Fruit fly (Drosophila melanogaster): Measurements from ENCODE around the gene Dus4.

Dus4 gene

DNA sequence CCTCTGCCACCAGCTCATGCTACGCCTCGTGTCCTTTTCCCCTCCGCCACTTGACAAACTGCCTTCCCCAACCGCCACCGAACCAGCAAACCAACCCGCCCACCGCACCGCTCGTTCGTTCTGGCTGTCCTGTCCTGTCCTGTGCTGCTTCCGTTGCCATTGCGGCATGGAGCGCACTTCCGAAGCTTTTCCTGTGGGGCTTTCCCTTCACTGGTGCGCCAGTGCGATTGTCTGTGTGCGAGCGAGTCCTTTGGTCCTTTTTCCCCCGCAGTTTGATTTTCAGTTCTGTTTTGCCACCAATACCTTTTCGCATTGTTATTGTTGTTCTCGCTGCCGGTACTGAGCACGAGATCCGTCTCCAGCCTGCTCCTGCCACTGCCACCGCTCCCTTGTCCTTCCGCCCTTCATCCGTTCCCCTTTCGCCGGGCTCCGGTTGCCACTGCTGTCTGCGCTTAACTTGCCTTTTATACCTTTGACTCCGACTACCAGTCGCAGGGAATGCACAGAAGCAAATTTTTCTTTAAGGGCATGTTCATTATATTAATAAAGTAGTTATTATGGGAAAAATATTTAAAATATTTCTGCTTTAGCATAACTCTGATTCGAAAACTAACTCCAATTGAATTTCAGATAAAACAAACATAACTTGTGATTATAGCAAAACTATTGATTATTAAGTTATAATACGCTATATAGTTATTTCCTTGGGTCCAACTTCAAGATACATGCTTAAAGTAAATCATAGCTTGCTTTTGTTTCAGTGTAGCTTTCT, 38.9 kb upstream of the Dus4 start (continued):
- TF ChIP-seq CG18619 (GFP tag; optimal IDR thresholded peaks at IDR 0.05) (peak; percentile 70), Tbp (GFP tag; optimal IDR thresholded peaks at IDR 0.05) (no peak), CG18476 (GFP tag; optimal IDR thresholded peaks at IDR 0.05) (peak; percentile 35), jing (GFP tag; optimal IDR thresholded peaks at IDR 0.05) (peak; percentile 41), B-H2 (GFP tag; optimal IDR thresholded peaks at IDR 0.05) (peak; percentile 67), CG14014 (GFP tag; IDR thresholded peaks at IDR 0.05) (peak; percentile 58; the same call in 1 of the 2 replicates), CG1024 (GFP tag; IDR thresholded peaks at IDR 0.05) (no peak), CG5180 (GFP tag; optimal IDR thresholded peaks at IDR 0.05) (peak; percentile 58), Fer3 (tag; optimal IDR thresholded peaks at IDR 0.05) (peak; percentile 77), Side (GFP tag; optimal IDR thresholded peaks at IDR 0.05) (no peak), kni (GFP tag; optimal IDR thresholded peaks at IDR 0.05) (no peak), aop (GFP tag; IDR thresholded peaks at IDR 0.05) (no peak), Dbx (GFP tag; IDR thresholded peaks at IDR 0.05) (peak; percentile 45; the same call in 1 of the 3 replicates), CG7963 (GFP tag; IDR thresholded peaks at IDR 0.05; ENCODE audit: partially characterized antibody) (no peak), MTF-1 (GFP tag; optimal IDR thresholded peaks at IDR 0.05; ENCODE audit: borderline replicate concordance) (no peak), Dip3 (GFP tag; optimal IDR thresholded peaks at IDR 0.05) (no peak), sqz (GFP tag; optimal IDR thresholded peaks at IDR 0.05) (peak; percentile 39), twi (tag; optimal IDR thresholded peaks at IDR 0.05) (peak; percentile 24), lab (GFP tag; optimal IDR thresholded peaks at IDR 0.05) (peak; percentile 86), Hr51 (GFP tag; optimal IDR thresholded peaks at IDR 0.05) (peak in 1 of 2 experiments; percentile 86), NC2β (GFP tag; optimal IDR thresholded peaks at IDR 0.05) (no peak), CG3407 (GFP tag; optimal IDR thresholded peaks at IDR 0.05) (peak; percentile 15), ara (GFP tag; IDR thresholded peaks at IDR 0.05) (0 out of 2 replicates have a peak, but pooled peaks have one; percentile 14), Lpt (GFP tag; optimal IDR thresholded peaks at IDR 0.05) (no peak), Ptx1 (GFP tag; IDR thresholded peaks at IDR 0.05) (peak; percentile 68), CG6689 (GFP tag; IDR thresholded peaks at IDR 0.05) (peak; percentile 73), CG2712 (tag; optimal IDR thresholded peaks at IDR 0.05) (peak; percentile 78), Sry-δ (GFP tag; optimal IDR thresholded peaks at IDR 0.05) (no peak), CG10959 (GFP tag; IDR thresholded peaks at IDR 0.05) (no peak), Camta (GFP tag; optimal IDR thresholded peaks at IDR 0.05) (peak; percentile 23), gce (GFP tag; IDR thresholded peaks at IDR 0.05) (no peak), disco-r (GFP tag; optimal IDR thresholded peaks at IDR 0.05) (no peak), CG4360 (GFP tag; IDR thresholded peaks at IDR 0.05) (no peak), lov (optimal IDR thresholded peaks at IDR 0.05) (no peak), lov (GFP tag; IDR thresholded peaks at IDR 0.05) (no peak), sna (GFP tag; IDR thresholded peaks at IDR 0.05; ENCODE audit: partially characterized antibody) (no peak), Hand (GFP tag; optimal IDR thresholded peaks at IDR 0.05) (peak; percentile 86), CG12391 (tag; optimal IDR thresholded peaks at IDR 0.05) (peak; percentile 72), CG17912 (GFP tag; optimal IDR thresholded peaks at IDR 0.05) (no peak), vnd (GFP tag; IDR thresholded peaks at IDR 0.05; ENCODE audit: partially characterized antibody) (no peak), CG8281 (tag; optimal IDR thresholded peaks at IDR 0.05) (peak; percentile 19), CTCF (GFP tag; optimal IDR thresholded peaks at IDR 0.05) (no peak), esg (GFP tag; conservative IDR thresholded peaks at IDR 0.05) (peak; percentile 49; the same call in 1 of the 2 replicates), CG2875 (GFP tag; optimal IDR thresholded peaks at IDR 0.05) (peak; percentile 34), CG6765 (GFP tag; optimal IDR thresholded peaks at IDR 0.05) (peak; percentile 70), Kr (GFP tag; optimal IDR thresholded peaks at IDR 0.05) (no peak), ap (GFP tag; IDR thresholded peaks at IDR 0.05) (no peak), CG13424 (tag; optimal IDR thresholded peaks at IDR 0.05) (peak; percentile 87), bsh (GFP tag; optimal IDR thresholded peaks at IDR 0.05) (peak in 1 of 2 experiments; percentile 64)

Data from whole organism, embryonic.